Fruit fly (Drosophila melanogaster): ENCODE data around the gene CG2082.
A peak's percentile ranks its signal among the peaks of the same experiment; 100 is the strongest.

CG2082 gene

DNA sequence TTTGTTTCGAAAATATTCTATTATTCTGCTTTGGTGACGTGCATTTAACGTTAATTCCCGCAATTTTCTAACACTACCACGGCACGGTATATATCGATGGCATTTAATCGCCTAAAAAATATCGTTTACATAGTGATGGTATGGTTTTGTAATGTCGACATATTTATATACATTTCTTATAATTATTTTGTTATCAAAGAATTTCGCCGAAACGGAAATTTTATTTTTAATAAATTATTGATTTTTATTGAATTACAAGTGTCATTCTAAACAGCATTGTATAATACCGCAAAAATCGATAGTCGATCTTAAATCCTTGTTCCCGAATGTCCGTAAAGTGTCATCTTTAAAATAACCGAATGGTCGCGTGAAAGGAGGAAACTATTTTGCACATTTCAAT is 43.6 kb upstream of the CG2082 start, which contains the start of the genes Sec20 and dgrn (continued):
- TF ChIP-seq Dip2 (GFP tag; IDR thresholded peaks at IDR 0.05) (no peak), CG10462 (GFP tag; optimal IDR thresholded peaks at IDR 0.05) (peak; percentile 31), CG16779 (GFP tag; IDR thresholded peaks at IDR 0.05) (no peak), onecut (GFP tag; IDR thresholded peaks at IDR 0.05) (peak; percentile 41), ems (GFP tag; optimal IDR thresholded peaks at IDR 0.05) (peak; percentile 59), Ptx1 (GFP tag; IDR thresholded peaks at IDR 0.05) (peak; percentile 75), Hmx (GFP tag; optimal IDR thresholded peaks at IDR 0.05) (no peak), Jarid2 (GFP tag; optimal IDR thresholded peaks at IDR 0.05) (no peak), fru (optimal IDR thresholded peaks at IDR 0.05) (no peak), CG15696 (tag; optimal IDR thresholded peaks at IDR 0.05) (peak; percentile 80), dpn (GFP tag; optimal IDR thresholded peaks at IDR 0.05) (peak; percentile 64 to 79), CG16813 (GFP tag; IDR thresholded peaks at IDR 0.05; ENCODE audit: partially characterized antibody) (peak; percentile 96), pnt (GFP tag; optimal IDR thresholded peaks at IDR 0.05) (peak; percentile 11), Neu2 (GFP tag; optimal IDR thresholded peaks at IDR 0.05; ENCODE audit: borderline replicate concordance) (no peak), Dll (GFP tag; IDR thresholded peaks at IDR 0.05; ENCODE audit: partially characterized antibody) (peak; percentile 96), Adf1 (GFP tag; IDR thresholded peaks at IDR 0.05) (peak; percentile 45), ab (GFP tag; optimal IDR thresholded peaks at IDR 0.05) (no peak), CG17361 (GFP tag; IDR thresholded peaks at IDR 0.05) (peak; percentile 82), CG9437 (GFP tag; optimal IDR thresholded peaks at IDR 0.05) (peak; percentile 55), TFAM (GFP tag; optimal IDR thresholded peaks at IDR 0.05) (no peak), CG15514 (GFP tag; optimal IDR thresholded peaks at IDR 0.05) (peak; percentile 64), CG32532 (GFP tag; IDR thresholded peaks at IDR 0.05) (peak; percentile 60), NfI (GFP tag; optimal IDR thresholded peaks at IDR 0.05) (peak; percentile 53), CG1024 (GFP tag; IDR thresholded peaks at IDR 0.05) (no peak), Dbx (GFP tag; IDR thresholded peaks at IDR 0.05) (peak; percentile 81), CG2129 (GFP tag; IDR thresholded peaks at IDR 0.05; ENCODE audit: partially characterized antibody) (peak; percentile 84), CG4424 (GFP tag; optimal IDR thresholded peaks at IDR 0.05) (peak; percentile 74), Dek (tag; optimal IDR thresholded peaks at IDR 0.05) (peak; percentile 62), CG9727 (GFP tag; optimal IDR thresholded peaks at IDR 0.05) (peak; percentile 57), gsb (GFP tag; IDR thresholded peaks at IDR 0.05) (no peak), D19A (tag; optimal IDR thresholded peaks at IDR 0.05) (peak; percentile 70), Rx (GFP tag; IDR thresholded peaks at IDR 0.05) (0 out of 2 replicates have a peak, but pooled peaks have one; percentile 25), CG17612 (GFP tag; IDR thresholded peaks at IDR 0.05) (no peak), bcd (GFP tag; optimal IDR thresholded peaks at IDR 0.05) (peak; percentile 62), dmrt11E (tag; optimal IDR thresholded peaks at IDR 0.05) (peak; percentile 75), chm (GFP tag; IDR thresholded peaks at IDR 0.05) (no peak), CG31388 (GFP tag; optimal IDR thresholded peaks at IDR 0.05) (no peak), gro (GFP tag; optimal IDR thresholded peaks at IDR 0.05) (peak; percentile 6), CG17829 (tag; optimal IDR thresholded peaks at IDR 0.05) (peak; percentile 80), Drgx (GFP tag; IDR thresholded peaks at IDR 0.05) (no peak), Dip3 (GFP tag; optimal IDR thresholded peaks at IDR 0.05) (peak; percentile 56), CG1603 (tag; optimal IDR thresholded peaks at IDR 0.05) (peak; percentile 41), Sry-β (GFP tag; optimal IDR thresholded peaks at IDR 0.05) (no peak), CG10209 (GFP tag; optimal IDR thresholded peaks at IDR 0.05) (peak; percentile 41), Six4 (GFP tag; optimal IDR thresholded peaks at IDR 0.05) (peak; percentile 56), wor (GFP tag; IDR thresholded peaks at IDR 0.05) (no peak), en (GFP tag; optimal IDR thresholded peaks at IDR 0.05) (no peak), CG11456 (GFP tag; IDR thresholded peaks at IDR 0.05) (peak; percentile 70; the same call in 2 of the 3 replicates), Lhr (GFP tag; optimal IDR thresholded peaks at IDR 0.05) (peak; percentile 50), Dfd (GFP tag; optimal IDR thresholded peaks at IDR 0.05) (no peak), Hr3 (GFP tag; optimal IDR thresholded peaks at IDR 0.05) (peak; percentile 73), grn (GFP tag; optimal IDR thresholded peaks at IDR 0.05) (no peak)

Measured in whole organism, embryonic.